Worm (Caenorhabditis elegans) whole organism, L4/young adult: ENCODE measurements around the gene F20D6.5.

Experiments
- W03F9.2 ChIP-seq: fragments of 150-350 bp; optimal IDR thresholded peaks from 2 replicates; lab custom pipeline; 2014; ENCODE audit warnings: missing biosample characterization, missing genetic modification characterization
- him-1 ChIP-seq: sonication (generic microtip); optimal IDR thresholded peaks from 2 replicates; lab custom pipeline; 2016; ENCODE audit warnings: missing genotype, missing genetic modification reagents, missing genetic modification characterization, missing compliant biosample characterization

- TF ChIP-seq W03F9.2 (tag; lab: Kevin White, UChicago), result no peak
- no peak for TF ChIP-seq him-1
These were observed 16.5 kb downstream of the F20D6.5 start for ce11 chrV:8178279-8178678.
